Worm (Caenorhabditis elegans) whole organism, mixed stage, embryonic: ENCODE data around the gene wbp-11.

Experiments
- bed-3 ChIP-seq: fragments of 200-800 bp; sonication (Bioruptor generic); optimal IDR thresholded peaks from 3 replicates; lab custom pipeline; 2018; ENCODE audit warnings: mild to moderate bottlenecking, missing genetic modification characterization, moderate library complexity, missing compliant biosample characterization
- ceh-39 ChIP-seq: fragments of 150-350 bp; optimal IDR thresholded peaks from 2 replicates; lab custom pipeline; 2014; ENCODE audit warnings: missing biosample characterization, missing genetic modification characterization
- ces-1 ChIP-seq: fragments of 150-350 bp; optimal IDR thresholded peaks from 2 replicates; lab custom pipeline; 2014; ENCODE audit warnings: missing biosample characterization, missing genetic modification reagents, missing genetic modification characterization
- elt-3 ChIP-seq: fragments of 150-350 bp; optimal IDR thresholded peaks from 2 replicates; lab custom pipeline; 2014; ENCODE audit warnings: missing biosample characterization, missing genetic modification characterization
- ham-2 ChIP-seq: fragments of 200-800 bp; sonication (Bioruptor generic); optimal IDR thresholded peaks from 2 replicates; lab custom pipeline; 2018; ENCODE audit warnings: mild to moderate bottlenecking, missing genetic modification characterization, missing compliant biosample characterization
- lin-13 ChIP-seq: fragments of 150-350 bp; optimal IDR thresholded peaks from 2 replicates; lab custom pipeline; 2014; ENCODE audit warnings: missing biosample characterization, missing genetic modification characterization
- lsy-2 ChIP-seq: fragments of 150-350 bp; optimal IDR thresholded peaks from 2 replicates; lab custom pipeline; 2014; ENCODE audit warnings: missing biosample characterization, missing genetic modification characterization
- mab-5 ChIP-seq: fragments of 150-350 bp; optimal IDR thresholded peaks from 2 replicates; lab custom pipeline; 2014; ENCODE audit warnings: missing biosample characterization, missing genetic modification characterization
- mep-1 ChIP-seq: fragments of 150-350 bp; optimal IDR thresholded peaks from 2 replicates; lab custom pipeline; 2017; ENCODE audit warnings: missing biosample characterization, missing genetic modification reagents, missing genetic modification characterization, inconsistent platforms
- nhr-2 ChIP-seq: fragments of 150-350 bp; optimal IDR thresholded peaks from 2 replicates; lab custom pipeline; 2014; ENCODE audit warnings: missing biosample characterization, missing genetic modification characterization
- nhr-76 ChIP-seq: sonication (generic microtip); optimal IDR thresholded peaks from 2 replicates; lab custom pipeline; 2017; ENCODE audit warnings: missing biosample characterization, missing genetic modification characterization
- pha-4 ChIP-seq: fragments of 150-350 bp; optimal IDR thresholded peaks from 2 replicates; lab custom pipeline; 2018; ENCODE audit warnings: missing biosample characterization, missing genetic modification reagents, missing genetic modification characterization
- snpc-4 ChIP-seq: fragments of 150-350 bp; optimal IDR thresholded peaks from 2 replicates; lab custom pipeline; 2014; ENCODE audit warnings: missing biosample characterization, missing genetic modification characterization
- ztf-11 ChIP-seq: fragments of 150-350 bp; optimal IDR thresholded peaks from 2 replicates; lab custom pipeline; 2014; ENCODE audit warnings: missing biosample characterization, missing genetic modification characterization

DNA sequence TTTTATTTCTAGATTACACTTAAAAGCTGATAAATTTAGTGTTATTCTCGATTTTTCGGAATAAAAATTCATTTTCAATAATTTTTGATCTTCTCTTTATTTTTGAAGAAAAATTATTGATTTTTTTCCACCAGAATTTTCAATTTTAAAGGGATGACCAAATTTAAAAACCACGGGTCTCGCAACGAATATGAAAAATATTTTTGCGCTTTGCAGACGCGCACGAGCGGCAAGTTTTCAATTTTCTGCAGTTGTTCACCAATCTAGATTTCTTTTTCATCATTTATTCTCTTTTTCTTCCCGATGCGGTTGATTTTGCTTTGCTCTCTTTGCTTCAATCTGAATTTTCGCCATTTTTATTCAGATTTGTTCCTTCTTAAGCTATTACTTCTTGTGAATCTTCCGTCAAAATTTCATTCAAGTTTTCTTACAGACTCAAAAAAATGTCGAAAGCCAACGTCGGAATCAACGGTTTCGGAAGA, 1.8 kb upstream of the wbp-11 start, which contains the start of gene gpd-4:
- no peak for TF ChIP-seq nhr-76
- no peak for TF ChIP-seq ceh-39 (tag; lab: Kevin White, UChicago)
- TF ChIP-seq pha-4, result no peak
- TF ChIP-seq snpc-4 (tag; lab: Kevin White, UChicago), result no peak
- no peak for TF ChIP-seq ztf-11 (tag; lab: Kevin White, UChicago)
- TF ChIP-seq ham-2 (GFP tag; lab: Kevin White, UChicago), result no peak
- no peak for TF ChIP-seq ces-1
- no peak for TF ChIP-seq lsy-2 (tag; lab: Kevin White, UChicago)
- TF ChIP-seq bed-3 (GFP tag; lab: Kevin White, UChicago), result no peak
- TF ChIP-seq elt-3 (tag; lab: Kevin White, UChicago), result no peak
- TF ChIP-seq mab-5 (tag; lab: Kevin White, UChicago), result no peak
- TF ChIP-seq nhr-2, result no peak
- no peak for TF ChIP-seq lin-13 (tag; lab: Kevin White, UChicago)
- no peak for TF ChIP-seq mep-1 (tag; lab: Kevin White, UChicago)
